Worm (Caenorhabditis elegans) whole organism, young adult: Measurements from ENCODE around the gene ugt-61.

Source experiments
- K12H6.12 ChIP-seq: fragments of 200-800 bp; sonication (Bioruptor generic); optimal IDR thresholded peaks from 2 replicates; lab custom pipeline; 2018; ENCODE audit warnings: mild to moderate bottlenecking, missing genetic modification characterization, missing compliant biosample characterization
- ceh-40 ChIP-seq: fragments of 200-800 bp; sonication (Bioruptor generic); IDR thresholded peaks from 2 replicates; pipeline ENCODE4 v1.3.6; 2022; ENCODE audit warnings: missing genetic modification characterization, missing compliant biosample characterization
- hlh-26 ChIP-seq: fragments of 200-800 bp; sonication (Bioruptor generic); conservative IDR thresholded peaks from 2 replicates; pipeline ENCODE4 v1.3.6; 2022; ENCODE audit warnings: missing genetic modification reagents, missing genetic modification characterization, missing compliant biosample characterization
- unc-130 ChIP-seq: sonication (generic microtip); optimal IDR thresholded peaks from 2 replicates; lab custom pipeline; 2016; ENCODE audit warnings: missing genetic modification reagents, missing genetic modification characterization, missing compliant biosample characterization

DNA sequence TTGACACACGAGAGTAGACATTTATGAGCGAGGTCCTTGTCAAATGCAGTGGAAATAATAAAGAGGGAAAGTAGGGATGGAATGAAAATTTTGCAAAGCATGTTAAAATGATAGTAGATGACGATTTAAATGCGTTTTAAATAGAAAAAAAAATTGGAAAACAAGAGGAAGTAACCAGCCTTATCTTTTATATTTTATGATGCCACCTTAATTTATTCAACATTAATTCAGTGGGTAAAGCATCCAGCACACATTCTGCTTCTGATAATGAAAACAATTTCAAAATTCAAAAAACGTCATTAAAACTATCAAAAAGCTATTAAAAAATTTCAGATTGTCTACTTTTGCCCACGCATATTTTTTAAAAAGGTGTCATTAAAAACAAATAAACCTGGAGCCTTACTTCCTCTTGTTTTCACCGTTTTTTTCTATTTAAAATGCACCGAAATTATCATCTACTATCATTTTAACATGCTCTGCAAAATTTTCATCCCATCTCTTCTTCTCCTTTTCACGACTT, 43.2 kb downstream of the ugt-61 start, which contains the start of the genes Y60C6A.2 and Y60C6A.3:
- TF ChIP-seq unc-130 (GFP tag; lab: Kevin White, UChicago) = no peak
- no peak for TF ChIP-seq K12H6.12
- no peak for TF ChIP-seq ceh-40
- TF ChIP-seq hlh-26 (GFP tag; lab: Robert Waterston, UW) = no peak
